Worm (Caenorhabditis elegans) whole organism, L2 larva: ENCODE results near the gene srg-3.

Source experiments
- ama-1 ChIP-seq: fragments of 150-350 bp; optimal IDR thresholded peaks from 2 replicates; lab custom pipeline; 2018; ENCODE audit warnings: inconsistent platforms
- blmp-1 ChIP-seq: sonication (generic microtip); optimal IDR thresholded peaks from 2 replicates; lab custom pipeline; 2017; ENCODE audit warnings: missing genetic modification characterization, mild to moderate bottlenecking, missing compliant biosample characterization, antibody characterized with exemption, moderate library complexity; ENCODE audit not compliant: insufficient read depth
- ceh-16 ChIP-seq: fragments of 150-350 bp; optimal IDR thresholded peaks from 2 replicates; lab custom pipeline; 2014; ENCODE audit warnings: missing biosample characterization, missing genetic modification characterization
- ceh-82 ChIP-seq: fragments of 150-350 bp; optimal IDR thresholded peaks from 2 replicates; lab custom pipeline; 2014; ENCODE audit warnings: missing biosample characterization, missing genetic modification characterization
- dmd-4 ChIP-seq: sonication (generic microtip); optimal IDR thresholded peaks from 2 replicates; lab custom pipeline; 2017; ENCODE audit warnings: missing biosample characterization, missing genetic modification characterization
- egl-27 ChIP-seq: sonication (generic microtip); optimal IDR thresholded peaks from 3 replicates; lab custom pipeline; 2017; ENCODE audit warnings: missing biosample characterization, missing genetic modification reagents, missing genetic modification characterization
- lsy-2 ChIP-seq, 2 experiments: fragments of 150-350 bp in 1 of 2; sonication (generic microtip) in 1 of 2; optimal IDR thresholded peaks; 2 replicates each; lab custom pipeline; 2014 to 2017; ENCODE audit warnings: missing biosample characterization in 2 of 2, missing genetic modification characterization in 2 of 2
- nhr-11 ChIP-seq: fragments of 150-350 bp; optimal IDR thresholded peaks from 2 replicates; lab custom pipeline; 2014; ENCODE audit warnings: missing biosample characterization, missing genetic modification characterization
- nhr-12 ChIP-seq: fragments of 150-350 bp; optimal IDR thresholded peaks from 2 replicates; lab custom pipeline; 2014; ENCODE audit warnings: missing biosample characterization, missing genetic modification characterization
- nhr-23 ChIP-seq: fragments of 150-350 bp; optimal IDR thresholded peaks from 2 replicates; lab custom pipeline; 2014; ENCODE audit warnings: missing biosample characterization, missing genetic modification reagents, missing genetic modification characterization
- nhr-25 ChIP-seq: fragments of 150-350 bp; sonication (generic microtip); optimal IDR thresholded peaks from 3 replicates; lab custom pipeline; 2014; ENCODE audit warnings: missing biosample characterization, missing genetic modification characterization
- snpc-4 ChIP-seq: fragments of 150-350 bp; optimal IDR thresholded peaks from 2 replicates; lab custom pipeline; 2014; ENCODE audit warnings: missing biosample characterization, missing genetic modification characterization
- unc-62 ChIP-seq: fragments of 150-350 bp; optimal IDR thresholded peaks from 2 replicates; lab custom pipeline; 2014; ENCODE audit warnings: missing biosample characterization, missing genetic modification reagents, missing genetic modification characterization
- zag-1 ChIP-seq: fragments of 150-350 bp; optimal IDR thresholded peaks from 2 replicates; lab custom pipeline; 2014; ENCODE audit warnings: missing biosample characterization, missing genetic modification characterization

DNA sequence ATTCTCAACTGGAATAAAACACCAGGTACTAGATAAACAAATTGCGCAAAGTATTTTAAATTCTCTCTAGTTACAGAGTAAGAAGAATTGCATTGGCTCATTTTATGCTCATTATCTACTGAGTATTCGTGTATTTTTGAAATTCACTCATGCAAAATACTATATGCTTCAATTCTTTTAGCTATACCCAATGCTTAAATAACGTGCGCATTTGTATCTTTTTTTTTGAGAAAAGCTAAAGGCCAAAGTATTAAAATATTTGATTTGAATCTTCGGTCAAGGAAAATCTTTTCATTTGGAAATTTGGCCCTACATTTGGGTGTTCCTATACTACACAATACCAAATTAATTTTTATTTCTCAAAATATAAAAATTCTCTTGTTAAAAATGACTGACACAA is 8.2 kb downstream of the srg-3 start, which contains the start of gene srg-4:
- TF ChIP-seq zag-1 (tag; lab: Kevin White, UChicago) (no peak), nhr-11 (tag; lab: Kevin White, UChicago) (no peak), dmd-4 (tag; lab: Kevin White, UChicago) (no peak), egl-27 (tag; lab: Kevin White, UChicago) (no peak), nhr-23 (no peak), lsy-2 (tag; optimal IDR thresholded peaks at IDR 0.05; lab: Kevin White, UChicago) (no peak), unc-62 (GFP tag; lab: Kevin White, UChicago) (no peak), nhr-12 (tag; lab: Kevin White, UChicago) (no peak), ceh-82 (no peak), blmp-1 (no peak), nhr-25 (no peak), ama-1 (lab: Kevin White, UChicago) (no peak), ceh-16 (tag; lab: Kevin White, UChicago) (no peak), snpc-4 (tag; lab: Kevin White, UChicago) (no peak)
